Worm (Caenorhabditis elegans) whole organism, early embryonic: Measurements from ENCODE around the gene sra-9.

ENCODE experiments used
- B0310.2 ChIP-seq: sonication (generic microtip); optimal IDR thresholded peaks from 2 replicates; lab custom pipeline; 2016; ENCODE audit warnings: mild to moderate bottlenecking, missing genetic modification characterization, missing compliant biosample characterization
- F13C5.2 ChIP-seq: sonication (generic microtip); optimal IDR thresholded peaks from 2 replicates; lab custom pipeline; 2017; ENCODE audit warnings: mild to moderate bottlenecking, missing genetic modification characterization, inconsistent platforms, missing compliant biosample characterization
- aly-1 ChIP-seq: sonication (generic microtip); optimal IDR thresholded peaks from 2 replicates; lab custom pipeline; 2016; ENCODE audit warnings: missing genetic modification characterization, missing compliant biosample characterization
- ama-1 ChIP-seq: fragments of 150-350 bp; optimal IDR thresholded peaks from 2 replicates; lab custom pipeline; 2014
- ceh-13 ChIP-seq: fragments of 200-800 bp; sonication (Bioruptor generic); optimal IDR thresholded peaks from 2 replicates; lab custom pipeline; 2018; ENCODE audit warnings: mild to moderate bottlenecking, missing genetic modification characterization, missing compliant biosample characterization
- ceh-36 ChIP-seq: sonication (generic microtip); optimal IDR thresholded peaks from 2 replicates; lab custom pipeline; 2016; ENCODE audit warnings: missing genetic modification characterization, inconsistent platforms, missing compliant biosample characterization
- ets-7 ChIP-seq: sonication (generic microtip); optimal IDR thresholded peaks from 2 replicates; lab custom pipeline; 2016; ENCODE audit warnings: missing genotype, missing genetic modification characterization, missing compliant biosample characterization
- flt-1 ChIP-seq: fragments of 200-800 bp; sonication (Bioruptor generic); IDR thresholded peaks from 2 replicates; pipeline ENCODE4 v1.3.6; 2022; ENCODE audit warnings: missing genetic modification characterization, missing compliant biosample characterization
- hmbx-1 ChIP-seq: sonication (generic microtip); optimal IDR thresholded peaks from 2 replicates; lab custom pipeline; 2016; ENCODE audit warnings: mild to moderate bottlenecking, missing genetic modification characterization, missing compliant biosample characterization
- hmg-4 ChIP-seq: fragments of 200-800 bp; sonication (Bioruptor generic); optimal IDR thresholded peaks from 2 replicates; lab custom pipeline; 2018; ENCODE audit warnings: mild to moderate bottlenecking, missing genetic modification characterization, missing compliant biosample characterization
- hnd-1 ChIP-seq: sonication (generic microtip); optimal IDR thresholded peaks from 2 replicates; lab custom pipeline; 2016; ENCODE audit warnings: missing genetic modification characterization, missing compliant biosample characterization
- pes-1 ChIP-seq: fragments of 200-800 bp; sonication (Bioruptor generic); IDR thresholded peaks from 2 replicates; pipeline ENCODE4 v1.3.6; 2022; ENCODE audit warnings: missing genetic modification reagents, missing genetic modification characterization, missing compliant biosample characterization
- scrt-1 ChIP-seq: fragments of 200-800 bp; sonication (Bioruptor generic); IDR thresholded peaks from 2 replicates; pipeline ENCODE4 v1.3.6; 2022; ENCODE audit warnings: missing genetic modification characterization, missing compliant biosample characterization
- sea-1 ChIP-seq: fragments of 200-800 bp; sonication (Bioruptor generic); conservative IDR thresholded peaks from 2 replicates; pipeline ENCODE4 v1.3.6; 2022; ENCODE audit warnings: missing genetic modification characterization, missing compliant biosample characterization
- tbx-11 ChIP-seq: fragments of 200-800 bp; sonication (Bioruptor generic); IDR thresholded peaks from 2 replicates; pipeline ENCODE4 v1.3.6; 2022; ENCODE audit warnings: missing genetic modification characterization, missing compliant biosample characterization
- tbx-37 ChIP-seq: fragments of 200-800 bp; sonication (Bioruptor generic); conservative IDR thresholded peaks from 2 replicates; pipeline ENCODE4 v1.3.6; 2022; ENCODE audit warnings: missing genetic modification reagents, missing genetic modification characterization, missing compliant biosample characterization
- tra-4 ChIP-seq: sonication (generic microtip); optimal IDR thresholded peaks from 2 replicates; lab custom pipeline; 2017; ENCODE audit warnings: missing genetic modification characterization, missing compliant biosample characterization

Gene sra-9

DNA sequence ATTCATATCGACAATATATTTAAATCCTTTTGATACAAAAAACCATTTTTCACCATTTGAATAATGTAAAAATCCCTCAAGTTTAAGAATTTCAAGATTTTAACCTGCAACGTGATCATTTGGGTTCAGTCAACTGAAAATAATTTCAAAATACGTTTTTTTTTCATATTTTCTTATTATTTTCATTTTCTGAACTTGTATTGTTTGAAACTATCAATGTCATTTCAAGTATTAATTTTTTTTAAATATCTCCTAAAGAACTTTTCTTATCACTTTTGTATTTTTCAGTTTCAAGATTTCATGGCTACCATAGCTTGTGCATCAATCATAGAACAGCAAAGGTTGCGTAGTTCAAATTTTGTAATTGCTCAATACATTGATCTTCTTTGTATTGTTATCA, at the start of gene sra-9:
TSS of gene sra-9 (plus strand) at position 301 of the 400 bp plus-strand sequence.
- TF ChIP-seq hnd-1 (tag; lab: Kevin White, UChicago) (no peak), B0310.2 (no peak), F13C5.2 (tag; lab: Kevin White, UChicago) (no peak), scrt-1 (GFP tag; lab: Robert Waterston, UW) (no peak), tra-4 (tag; lab: Kevin White, UChicago) (no peak), ceh-36 (tag; lab: Kevin White, UChicago) (no peak), ama-1 (lab: Kevin White, UChicago) (no peak), pes-1 (no peak), aly-1 (tag; lab: Kevin White, UChicago) (no peak), ceh-13 (no peak), ets-7 (tag; lab: Kevin White, UChicago) (no peak), tbx-37 (GFP tag; lab: Robert Waterston, UW) (no peak), flt-1 (GFP tag; lab: Robert Waterston, UW) (no peak), hmbx-1 (tag; lab: Kevin White, UChicago) (no peak), hmg-4 (GFP tag; lab: Kevin White, UChicago) (no peak), tbx-11 (GFP tag; lab: Robert Waterston, UW) (no peak), sea-1 (no peak)

DNA sequence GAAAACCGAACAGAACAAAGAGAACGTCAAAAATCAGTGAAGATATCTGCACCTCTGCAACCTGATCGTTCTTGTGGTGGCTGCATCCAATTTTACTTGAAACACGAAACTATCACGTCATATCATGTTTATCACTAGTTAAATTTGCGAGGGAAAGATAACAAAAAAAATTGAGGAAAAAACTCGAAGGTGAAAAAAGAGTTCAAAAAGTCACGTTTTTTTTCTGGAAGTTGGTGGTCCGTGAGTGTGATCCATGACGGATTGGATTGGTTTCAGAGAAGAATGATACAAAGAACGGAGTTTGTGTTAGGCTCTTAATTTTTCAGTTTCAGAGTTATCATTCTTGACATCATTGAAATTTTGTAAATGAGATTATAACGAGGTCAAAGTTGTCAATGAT, 49.6 kb upstream of the sra-9 start:
- TF ChIP-seq sea-1 (no peak), B0310.2 (no peak), pes-1 (no peak), tbx-11 (GFP tag; lab: Robert Waterston, UW) (no peak), hmbx-1 (tag; lab: Kevin White, UChicago) (no peak), ceh-36 (tag; lab: Kevin White, UChicago) (no peak), tbx-37 (GFP tag; lab: Robert Waterston, UW) (no peak), tra-4 (tag; lab: Kevin White, UChicago) (no peak), ets-7 (tag; lab: Kevin White, UChicago) (no peak)

DNA sequence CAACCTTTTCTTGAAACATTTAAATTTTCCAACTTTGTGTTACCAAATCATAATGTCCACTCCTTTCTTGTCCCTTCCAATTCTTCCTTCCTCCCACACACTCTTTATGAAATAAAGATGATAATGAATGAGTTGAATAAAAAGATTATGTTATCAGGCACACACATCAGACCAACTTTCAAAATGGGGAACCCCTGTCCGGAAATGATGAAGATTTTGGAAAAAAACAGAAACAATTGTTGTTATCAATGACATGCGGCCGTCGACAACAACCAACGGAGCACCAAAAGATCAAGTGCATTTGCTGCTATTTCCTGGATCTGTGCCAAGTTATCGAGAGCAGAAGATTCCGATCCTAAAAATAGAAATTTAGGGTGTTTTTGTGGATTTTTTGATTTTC, 48.8 kb upstream of the sra-9 start:
- no peak for TF ChIP-seq hmg-4 (GFP tag; lab: Kevin White, UChicago)
- no peak for TF ChIP-seq tra-4 (tag; lab: Kevin White, UChicago)
- TF ChIP-seq hmbx-1 (tag; lab: Kevin White, UChicago), result no peak
- no peak for TF ChIP-seq F13C5.2 (tag; lab: Kevin White, UChicago)
- TF ChIP-seq ceh-36 (tag; lab: Kevin White, UChicago), result no peak
- no peak for TF ChIP-seq aly-1 (tag; lab: Kevin White, UChicago)
- TF ChIP-seq scrt-1 (GFP tag; lab: Robert Waterston, UW), result no peak
- TF ChIP-seq tbx-11 (GFP tag; lab: Robert Waterston, UW), result no peak
- no peak for TF ChIP-seq ets-7 (tag; lab: Kevin White, UChicago)
- TF ChIP-seq sea-1, result no peak
- TF ChIP-seq pes-1, result no peak
- no peak for TF ChIP-seq ama-1 (lab: Kevin White, UChicago)
- no peak for TF ChIP-seq tbx-37 (GFP tag; lab: Robert Waterston, UW)
- no peak for TF ChIP-seq hnd-1 (tag; lab: Kevin White, UChicago)
- no peak for TF ChIP-seq ceh-13
- no peak for TF ChIP-seq flt-1 (GFP tag; lab: Robert Waterston, UW)
- no peak for TF ChIP-seq B0310.2

DNA sequence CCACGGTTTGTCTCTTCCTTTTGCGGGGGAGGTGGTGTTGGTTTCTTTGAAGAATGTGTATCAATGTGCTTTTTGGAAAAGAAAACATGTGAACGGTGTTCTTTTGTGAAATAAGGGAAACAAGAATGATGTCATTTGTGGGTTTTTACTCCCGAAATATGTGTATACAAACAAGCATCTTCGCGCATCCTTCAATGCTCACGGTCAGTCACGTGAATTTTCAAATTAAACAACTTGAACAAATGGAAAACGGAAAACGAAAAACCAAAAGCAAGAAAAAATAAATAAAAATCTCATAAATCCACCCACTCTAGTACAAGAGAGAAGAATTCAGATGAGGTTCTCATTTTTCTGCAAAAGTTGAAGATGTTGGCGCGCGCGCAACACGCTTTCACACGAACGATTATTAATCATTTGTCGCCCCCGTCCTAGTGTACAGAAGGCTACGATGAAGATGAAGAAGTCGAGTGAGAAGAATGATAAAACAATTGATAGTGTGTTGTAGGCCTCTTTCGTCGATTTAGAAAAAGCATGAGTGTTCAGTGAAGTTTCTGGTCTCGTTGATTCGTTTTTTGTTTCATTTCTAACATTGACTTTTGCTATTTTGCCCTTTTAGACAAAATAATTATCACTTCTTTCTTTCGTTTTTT, 46.9 kb upstream of the sra-9 start:
- TF ChIP-seq tbx-11 (GFP tag; lab: Robert Waterston, UW), result no peak
- TF ChIP-seq aly-1 (tag; lab: Kevin White, UChicago), result no peak
- no peak for TF ChIP-seq ets-7 (tag; lab: Kevin White, UChicago)

DNA sequence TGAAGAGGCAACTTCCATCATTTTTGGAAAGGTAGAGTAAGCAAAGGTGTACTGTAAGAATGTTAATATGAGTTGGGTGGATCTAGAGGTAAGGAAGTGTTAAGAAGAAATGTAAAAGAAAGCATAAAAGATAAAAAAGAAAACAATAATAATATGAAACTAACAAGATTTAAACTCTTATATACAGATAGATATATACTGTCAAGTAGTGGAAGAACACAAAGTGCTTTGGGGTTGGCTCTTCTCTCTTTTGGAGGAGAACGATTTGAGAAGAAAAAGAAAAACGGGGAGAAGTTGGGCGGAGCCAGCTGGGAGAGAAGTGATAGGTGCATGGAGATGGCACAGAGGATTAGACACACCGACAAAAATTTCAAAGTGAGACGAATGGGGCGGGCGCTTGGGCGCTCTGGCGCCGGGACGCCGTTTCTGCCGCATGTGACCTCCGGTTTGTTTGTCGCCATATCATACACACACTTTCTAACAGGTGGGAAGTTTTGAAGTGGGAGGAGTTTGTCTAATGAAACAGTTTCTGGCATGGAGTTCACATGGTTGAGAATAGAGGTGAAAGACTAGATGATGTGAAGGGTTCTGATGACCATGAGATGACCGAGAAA, 44.7 kb upstream of the sra-9 start, which contains the start of gene T19H5.4:
TSS of gene T19H5.4 (minus strand) at position 51 of the 614 bp plus-strand sequence.
- no peak for TF ChIP-seq ama-1 (lab: Kevin White, UChicago)
- TF ChIP-seq sea-1, result no peak
- no peak for TF ChIP-seq hnd-1 (tag; lab: Kevin White, UChicago)

DNA sequence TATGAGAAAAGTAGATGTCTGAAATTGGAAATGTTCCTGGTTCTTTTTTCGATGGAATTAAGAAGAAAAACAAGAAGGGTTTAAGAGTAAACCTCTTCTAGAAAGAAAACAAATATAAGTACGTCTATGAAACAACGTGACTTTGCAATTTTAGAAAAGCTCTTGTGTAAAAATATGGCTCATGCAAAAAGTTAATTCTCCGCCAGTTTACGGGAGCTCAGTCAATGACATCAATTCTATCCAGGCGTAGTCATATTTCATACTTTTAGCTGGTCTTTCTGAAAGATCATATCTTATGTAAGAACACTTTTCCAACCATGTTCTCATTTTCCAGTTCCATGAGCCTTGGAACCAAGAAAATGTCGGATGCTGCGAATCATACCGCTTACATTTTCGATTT, 42.2 kb upstream of the sra-9 start:
- TF ChIP-seq ets-7 (tag; lab: Kevin White, UChicago), result no peak
- no peak for TF ChIP-seq aly-1 (tag; lab: Kevin White, UChicago)
- no peak for TF ChIP-seq ceh-13
- TF ChIP-seq tra-4 (tag; lab: Kevin White, UChicago), result no peak
- no peak for TF ChIP-seq F13C5.2 (tag; lab: Kevin White, UChicago)
- TF ChIP-seq flt-1 (GFP tag; lab: Robert Waterston, UW), result no peak
- no peak for TF ChIP-seq sea-1
- no peak for TF ChIP-seq B0310.2
- no peak for TF ChIP-seq pes-1
- TF ChIP-seq ceh-36 (tag; lab: Kevin White, UChicago), result no peak
- no peak for TF ChIP-seq scrt-1 (GFP tag; lab: Robert Waterston, UW)

DNA sequence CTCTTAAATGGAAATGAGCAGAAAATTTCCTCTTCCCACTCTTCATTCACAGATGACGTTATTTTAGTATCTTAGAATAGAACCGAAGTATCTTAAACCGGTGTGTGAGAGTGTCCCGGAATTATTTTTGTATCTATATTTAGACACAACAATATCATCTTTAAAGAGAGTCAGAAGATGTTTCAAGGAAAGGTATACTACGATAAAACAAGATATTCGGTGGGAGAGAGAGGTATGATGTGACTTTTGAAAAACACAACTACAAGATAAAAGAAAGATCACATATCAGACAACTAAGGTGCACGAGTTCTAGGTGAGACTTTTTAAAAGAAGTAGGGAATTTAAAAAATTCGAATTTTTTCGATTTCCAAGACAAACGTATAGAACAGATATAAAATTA, 41.5 kb upstream of the sra-9 start:
- no peak for TF ChIP-seq tbx-37 (GFP tag; lab: Robert Waterston, UW)
- no peak for TF ChIP-seq aly-1 (tag; lab: Kevin White, UChicago)
- no peak for TF ChIP-seq pes-1
- no peak for TF ChIP-seq hnd-1 (tag; lab: Kevin White, UChicago)
- TF ChIP-seq tra-4 (tag; lab: Kevin White, UChicago), result no peak
- no peak for TF ChIP-seq hmbx-1 (tag; lab: Kevin White, UChicago)
- no peak for TF ChIP-seq ceh-36 (tag; lab: Kevin White, UChicago)
- TF ChIP-seq ets-7 (tag; lab: Kevin White, UChicago), result no peak
- no peak for TF ChIP-seq sea-1
- TF ChIP-seq scrt-1 (GFP tag; lab: Robert Waterston, UW), result no peak
- no peak for TF ChIP-seq B0310.2
- TF ChIP-seq ama-1 (lab: Kevin White, UChicago), result no peak
- no peak for TF ChIP-seq tbx-11 (GFP tag; lab: Robert Waterston, UW)
